Fruit fly (Drosophila melanogaster) whole organism, prepupa: ENCODE data around the gene mAChR-C.
A peak's percentile ranks its signal among the peaks of the same experiment; 100 is the strongest.

Experiments used
- Blimp-1 ChIP-seq: fragments of 200-800 bp; sonication (Bioruptor generic); optimal IDR thresholded peaks from 3 replicates; lab custom pipeline; 2017; ENCODE audit warnings: missing biosample characterization, missing genetic modification characterization, mild to moderate bottlenecking, moderate library complexity, missing genetic modification reagents
- CG10631 ChIP-seq: fragments of 200-800 bp; sonication (Bioruptor generic); optimal IDR thresholded peaks from 2 replicates; lab custom pipeline; 2016; ENCODE audit warnings: missing biosample characterization, missing genetic modification characterization
- CG10669 ChIP-seq: fragments of 200-800 bp; sonication (Bioruptor generic); optimal IDR thresholded peaks from 3 replicates; lab custom pipeline; 2018; ENCODE audit warnings: missing biosample characterization, mild to moderate bottlenecking, missing genetic modification characterization, moderate library complexity
- CG11294 ChIP-seq: fragments of 200-800 bp; sonication (Bioruptor generic); IDR thresholded peaks from 2 replicates; pipeline ENCODE4 v1.3.6; 2022; ENCODE audit warnings: missing biosample characterization, missing genetic modification characterization
- CG11762 ChIP-seq: fragments of 200-800 bp; sonication (Bioruptor generic); optimal IDR thresholded peaks from 3 replicates; lab custom pipeline; 2016; ENCODE audit warnings: missing biosample characterization, missing genetic modification characterization; ENCODE audit not compliant: insufficient read depth
- CG11902 ChIP-seq: fragments of 200-800 bp; sonication (Bioruptor generic); optimal IDR thresholded peaks from 3 replicates; lab custom pipeline; 2016; ENCODE audit warnings: missing biosample characterization, missing genetic modification characterization
- CG15336 ChIP-seq: fragments of 200-800 bp; sonication (Bioruptor generic); IDR thresholded peaks from 2 replicates; pipeline ENCODE4 v1.3.6; 2022; ENCODE audit warnings: missing biosample characterization, missing genetic modification characterization
- CG1621 ChIP-seq: fragments of 200-800 bp; sonication (Bioruptor generic); optimal IDR thresholded peaks from 3 replicates; lab custom pipeline; 2018; ENCODE audit warnings: missing biosample characterization, mild to moderate bottlenecking, missing genetic modification characterization
- CG16779 ChIP-seq: fragments of 200-800 bp; sonication (Bioruptor generic); optimal IDR thresholded peaks from 3 replicates; lab custom pipeline; 2017; ENCODE audit warnings: missing biosample characterization, mild to moderate bottlenecking, missing genetic modification characterization
- CG3032 ChIP-seq: fragments of 200-800 bp; optimal IDR thresholded peaks from 2 replicates; lab custom pipeline; 2019; ENCODE audit warnings: missing biosample characterization, mild to moderate bottlenecking, missing genetic modification characterization, moderate library complexity
- CG32006 ChIP-seq: fragments of 200-800 bp; sonication (Bioruptor generic); optimal IDR thresholded peaks from 3 replicates; lab custom pipeline; 2017; ENCODE audit warnings: missing biosample characterization, mild to moderate bottlenecking, missing genetic modification characterization
- CG4318 ChIP-seq: fragments of 200-800 bp; sonication (Bioruptor generic); optimal IDR thresholded peaks from 3 replicates; lab custom pipeline; 2017; ENCODE audit warnings: missing biosample characterization, mild to moderate bottlenecking, missing genetic modification characterization
- CG6163 ChIP-seq: fragments of 200-800 bp; sonication (Bioruptor generic); IDR thresholded peaks from 3 replicates; pipeline ENCODE4 v1.3.6; 2022; ENCODE audit warnings: missing biosample characterization, missing genetic modification characterization
- CG6276 ChIP-seq: fragments of 200-800 bp; sonication (Bioruptor generic); optimal IDR thresholded peaks from 2 replicates; lab custom pipeline; 2017; ENCODE audit warnings: missing biosample characterization, mild to moderate bottlenecking, missing genetic modification characterization
- CG6792 ChIP-seq: fragments of 200-800 bp; sonication (Bioruptor generic); optimal IDR thresholded peaks from 3 replicates; lab custom pipeline; 2016; ENCODE audit warnings: missing biosample characterization, missing genetic modification characterization
- CG6854 ChIP-seq: fragments of 200-800 bp; sonication (Bioruptor generic); optimal IDR thresholded peaks from 2 replicates; lab custom pipeline; 2017; ENCODE audit warnings: missing biosample characterization, mild to moderate bottlenecking, missing genetic modification characterization
- CG7368 ChIP-seq: fragments of 200-800 bp; sonication (Bioruptor generic); optimal IDR thresholded peaks from 3 replicates; lab custom pipeline; 2016; ENCODE audit warnings: missing biosample characterization, missing genetic modification characterization
- CG8119 ChIP-seq: fragments of 200-800 bp; sonication (Bioruptor generic); IDR thresholded peaks from 3 replicates; pipeline ENCODE4 v1.3.6; 2022; ENCODE audit warnings: missing biosample characterization, missing genetic modification characterization
- CG8319 ChIP-seq: fragments of 200-800 bp; sonication (Bioruptor generic); optimal IDR thresholded peaks from 3 replicates; lab custom pipeline; 2016; ENCODE audit warnings: missing biosample characterization, missing genetic modification characterization
- CG8632 ChIP-seq: fragments of 200-800 bp; sonication (Bioruptor generic); optimal IDR thresholded peaks from 3 replicates; lab custom pipeline; 2016; ENCODE audit warnings: missing biosample characterization, missing genetic modification characterization
- CG9139 ChIP-seq: fragments of 200-800 bp; sonication (Bioruptor generic); optimal IDR thresholded peaks from 3 replicates; lab custom pipeline; 2017; ENCODE audit warnings: missing biosample characterization, mild to moderate bottlenecking, missing genetic modification characterization
- Eip75B ChIP-seq: fragments of 200-800 bp; sonication (Bioruptor generic); optimal IDR thresholded peaks from 3 replicates; lab custom pipeline; 2016; ENCODE audit warnings: missing biosample characterization, missing genetic modification characterization
- Eip78C ChIP-seq: fragments of 200-800 bp; sonication (Bioruptor generic); peaks from one replicate; lab custom pipeline; 2016; ENCODE audit warnings: missing biosample characterization, missing genetic modification characterization
- Eip93F ChIP-seq: fragments of 200-800 bp; sonication (Bioruptor generic); optimal IDR thresholded peaks from 2 replicates; lab custom pipeline; 2016; ENCODE audit warnings: missing biosample characterization, mild to moderate bottlenecking, missing genetic modification characterization
- Ets21C ChIP-seq: fragments of 200-800 bp; sonication (Bioruptor generic); optimal IDR thresholded peaks from 3 replicates; lab custom pipeline; 2016; ENCODE audit warnings: missing biosample characterization, missing genetic modification characterization
- Ets96B ChIP-seq: fragments of 200-800 bp; optimal IDR thresholded peaks from 2 replicates; lab custom pipeline; 2019; ENCODE audit warnings: missing biosample characterization, mild to moderate bottlenecking, missing genetic modification characterization, moderate library complexity
- Gug ChIP-seq: fragments of 200-800 bp; sonication (Bioruptor generic); IDR thresholded peaks from 2 replicates; pipeline ENCODE4 v1.3.6; 2022; ENCODE audit warnings: missing biosample characterization, missing genetic modification characterization
- Hr39 ChIP-seq: fragments of 200-800 bp; sonication (Bioruptor generic); optimal IDR thresholded peaks from 2 replicates; lab custom pipeline; 2016; ENCODE audit warnings: missing biosample characterization, missing genetic modification characterization
- Hr4 ChIP-seq: fragments of 200-800 bp; sonication (Bioruptor generic); optimal IDR thresholded peaks from 3 replicates; lab custom pipeline; 2016; ENCODE audit warnings: missing biosample characterization, missing genetic modification characterization
- Lpt ChIP-seq: fragments of 200-800 bp; sonication (Bioruptor generic); optimal IDR thresholded peaks from 3 replicates; lab custom pipeline; 2016; ENCODE audit warnings: missing biosample characterization, missing genetic modification characterization
- Met ChIP-seq: fragments of 200-800 bp; sonication (Bioruptor generic); optimal IDR thresholded peaks from 3 replicates; lab custom pipeline; 2016; ENCODE audit warnings: missing biosample characterization, missing genetic modification characterization
- OdsH ChIP-seq: fragments of 200-800 bp; sonication (Bioruptor generic); optimal IDR thresholded peaks from 3 replicates; lab custom pipeline; 2016; ENCODE audit warnings: missing biosample characterization, missing genetic modification characterization
- Sox102F ChIP-seq: fragments of 200-800 bp; sonication (Bioruptor generic); optimal IDR thresholded peaks from 2 replicates; lab custom pipeline; 2016; ENCODE audit warnings: missing biosample characterization, mild to moderate bottlenecking, missing genetic modification characterization
- Sox14 ChIP-seq: fragments of 200-800 bp; sonication (Bioruptor generic); optimal IDR thresholded peaks from 3 replicates; lab custom pipeline; 2016; ENCODE audit warnings: missing biosample characterization, missing genetic modification characterization
- achi ChIP-seq: fragments of 200-800 bp; sonication (Bioruptor generic); optimal IDR thresholded peaks from 3 replicates; lab custom pipeline; 2016; ENCODE audit warnings: missing biosample characterization, missing genetic modification characterization
- cyc ChIP-seq: fragments of 200-800 bp; sonication (Bioruptor generic); optimal IDR thresholded peaks from 3 replicates; lab custom pipeline; 2016; ENCODE audit warnings: missing biosample characterization, missing genetic modification characterization
- dsx ChIP-seq: fragments of 200-800 bp; optimal IDR thresholded peaks from 3 replicates; lab custom pipeline; 2019; ENCODE audit warnings: missing biosample characterization, mild to moderate bottlenecking, missing genetic modification characterization, moderate library complexity; ENCODE audit not compliant: poor library complexity, severe bottlenecking
- eg ChIP-seq: fragments of 200-800 bp; sonication (Bioruptor generic); IDR thresholded peaks from 3 replicates; pipeline ENCODE4 v1.3.6; 2022; ENCODE audit warnings: missing biosample characterization, missing genetic modification characterization
- fd59A ChIP-seq: fragments of 200-800 bp; sonication (Bioruptor generic); optimal IDR thresholded peaks from 2 replicates; lab custom pipeline; 2017; ENCODE audit warnings: missing biosample characterization, mild to moderate bottlenecking, missing genetic modification characterization, missing genetic modification reagents
- fd85E ChIP-seq: fragments of 200-800 bp; sonication (Bioruptor generic); optimal IDR thresholded peaks from 3 replicates; lab custom pipeline; 2016; ENCODE audit warnings: missing biosample characterization, missing genetic modification characterization
- fkh ChIP-seq: fragments of 200-800 bp; sonication (Bioruptor generic); optimal IDR thresholded peaks from 3 replicates; lab custom pipeline; 2017; ENCODE audit warnings: missing biosample characterization, mild to moderate bottlenecking, missing genetic modification characterization, moderate library complexity
- net ChIP-seq: fragments of 200-800 bp; sonication (Bioruptor generic); optimal IDR thresholded peaks from 3 replicates; lab custom pipeline; 2016; ENCODE audit warnings: missing biosample characterization, missing genetic modification characterization
- pdm3 ChIP-seq: fragments of 200-800 bp; sonication (Bioruptor generic); optimal IDR thresholded peaks from 3 replicates; lab custom pipeline; 2016; ENCODE audit warnings: missing biosample characterization, missing genetic modification characterization
- salr ChIP-seq, 2 experiments: fragments of 200-800 bp; sonication (Bioruptor generic); optimal IDR thresholded peaks; 3 replicates each; lab custom pipeline; 2016 to 2018; ENCODE audit warnings: missing biosample characterization in 2 of 2, missing genetic modification characterization in 2 of 2, mild to moderate bottlenecking in 1 of 2
- spab ChIP-seq: fragments of 200-800 bp; sonication (Bioruptor generic); optimal IDR thresholded peaks from 2 replicates; lab custom pipeline; 2017; ENCODE audit warnings: missing biosample characterization, mild to moderate bottlenecking, missing genetic modification characterization, missing genetic modification reagents
- ss ChIP-seq, 2 experiments: fragments of 200-800 bp; sonication (Bioruptor generic); optimal IDR thresholded peaks; 2 replicates in 1 of 2; 3 replicates in 1 of 2; lab custom pipeline; 2017 to 2018; ENCODE audit warnings: mild to moderate bottlenecking in 2 of 2, missing biosample characterization in 2 of 2, missing genetic modification characterization in 2 of 2, moderate library complexity in 1 of 2
- topi ChIP-seq: fragments of 200-800 bp; sonication (Bioruptor generic); optimal IDR thresholded peaks from 3 replicates; lab custom pipeline; 2016; ENCODE audit warnings: missing biosample characterization, missing genetic modification characterization
- vri ChIP-seq: fragments of 200-800 bp; sonication (Bioruptor generic); optimal IDR thresholded peaks from 3 replicates; lab custom pipeline; 2016; ENCODE audit warnings: missing biosample characterization, mild to moderate bottlenecking, missing genetic modification characterization

Gene mAChR-C

dm6 chrX:6854563-6854962, 22.1 kb upstream of the mAChR-C start (continued):
- TF ChIP-seq Eip93F: peak; percentile 32
- TF ChIP-seq vri (GFP tag; lab: Kevin White, UChicago): peak; percentile 57
- peak; percentile 43 for TF ChIP-seq Hr39 (GFP tag; lab: Kevin White, UChicago)
- peak; percentile 49 for TF ChIP-seq CG11762
- TF ChIP-seq CG6792 (GFP tag; lab: Kevin White, UChicago): peak; percentile 68
- peak; percentile 59 for TF ChIP-seq CG3032
- TF ChIP-seq CG6276 (GFP tag; lab: Kevin White, UChicago): peak; percentile 90
- peak; percentile 74 for TF ChIP-seq Eip75B
- peak; percentile 67 for TF ChIP-seq CG10631 (GFP tag; lab: Kevin White, UChicago)
- TF ChIP-seq CG8319: peak; percentile 6
- TF ChIP-seq fd59A (GFP tag; lab: Kevin White, UChicago): peak; percentile 60
- peak; percentile 19 for TF ChIP-seq CG11902 (GFP tag; lab: Kevin White, UChicago)
- peak; percentile 92 for TF ChIP-seq eg
- peak; percentile 93 for TF ChIP-seq CG15336
- peak; percentile 67 for TF ChIP-seq CG8632 (GFP tag; lab: Kevin White, UChicago)
- TF ChIP-seq CG11294: peak; percentile 53
- no peak for TF ChIP-seq Blimp-1 (GFP tag; lab: Kevin White, UChicago)
- peak; percentile 55 for TF ChIP-seq cyc (GFP tag; lab: Kevin White, UChicago)
- TF ChIP-seq CG8119 (GFP tag; lab: Robert Waterston, UW): peak; percentile 91
- TF ChIP-seq achi (GFP tag; lab: Kevin White, UChicago): peak; percentile 78
- no peak for TF ChIP-seq fd85E
- TF ChIP-seq, all 60 proteins: peak for 56

- TF ChIP-seq topi (no peak), achi (GFP tag; lab: Kevin White, UChicago) (no peak), CG10631 (GFP tag; lab: Kevin White, UChicago) (no peak), Ets21C (GFP tag; lab: Kevin White, UChicago) (no peak), Gug (GFP tag; lab: Robert Waterston, UW) (peak; percentile 31; the same call in 1 of the 2 replicates), CG6792 (GFP tag; lab: Kevin White, UChicago) (no peak), CG7368 (no peak), Sox102F (GFP tag; lab: Kevin White, UChicago) (peak; percentile 6), CG6163 (GFP tag; lab: Robert Waterston, UW) (0 out of 3 replicates have a peak, but pooled peaks have one; percentile 47), net (GFP tag; lab: Kevin White, UChicago) (no peak), ss (GFP tag; optimal IDR thresholded peaks at IDR 0.05; lab: Kevin White, UChicago) (peak; percentile 74 to 83), Blimp-1 (GFP tag; lab: Kevin White, UChicago) (no peak), vri (GFP tag; lab: Kevin White, UChicago) (no peak), salr (GFP tag; optimal IDR thresholded peaks at IDR 0.05; lab: Kevin White, UChicago) (peak in 1 of 2 experiments; percentile 23), OdsH (no peak), fkh (GFP tag; lab: Kevin White, UChicago) (peak; percentile 43), Sox14 (GFP tag; lab: Kevin White, UChicago) (no peak), dsx (GFP tag; lab: Kevin White, UChicago) (peak; percentile 40), Eip78C (peak; percentile 69), CG9139 (GFP tag; lab: Kevin White, UChicago) (peak; percentile 38), Lpt (GFP tag; lab: Kevin White, UChicago) (no peak), fd85E (no peak), CG10669 (GFP tag; lab: Kevin White, UChicago) (no peak), eg (0 out of 3 replicates have a peak, but pooled peaks have one; percentile 17), CG16779 (tag; lab: Kevin White, UChicago) (no peak), CG8119 (GFP tag; lab: Robert Waterston, UW) (peak; percentile 52; the same call in 2 of the 3 replicates), CG3032 (no peak), pdm3 (GFP tag; lab: Kevin White, UChicago) (no peak), CG4318 (GFP tag; lab: Kevin White, UChicago) (no peak), CG6854 (GFP tag; lab: Kevin White, UChicago) (peak; percentile 11), spab (GFP tag; lab: Kevin White, UChicago) (no peak), Met (GFP tag; lab: Kevin White, UChicago) (no peak), Ets96B (no peak), Hr4 (no peak), CG32006 (GFP tag; lab: Kevin White, UChicago) (no peak), CG1621 (tag; lab: Kevin White, UChicago) (peak; percentile 65), CG6276 (GFP tag; lab: Kevin White, UChicago) (peak; percentile 20), fd59A (GFP tag; lab: Kevin White, UChicago) (no peak), CG15336 (peak; percentile 30; the same call in 1 of the 2 replicates), CG8632 (GFP tag; lab: Kevin White, UChicago) (no peak)
Observed at dm6 chrX:6853384-6853783, 20.9 kb upstream of the mAChR-C start.
